Worm (Caenorhabditis elegans) whole organism, midembryonic: ENCODE data around the gene myo-3.

Source experiments
- T22C8.4 ChIP-seq: fragments of 200-800 bp; sonication (Bioruptor generic); IDR thresholded peaks from 2 replicates; pipeline ENCODE4 v1.3.6; 2022; ENCODE audit warnings: missing genetic modification characterization, missing compliant biosample characterization
- cog-1 ChIP-seq: sonication (generic microtip); optimal IDR thresholded peaks from 2 replicates; lab custom pipeline; 2016; ENCODE audit warnings: missing genetic modification characterization, missing compliant biosample characterization
- flt-1 ChIP-seq: fragments of 200-800 bp; sonication (Bioruptor generic); IDR thresholded peaks from 2 replicates; pipeline ENCODE4 v1.3.6; 2022; ENCODE audit warnings: missing genetic modification characterization, missing compliant biosample characterization
- klf-2 ChIP-seq: fragments of 200-800 bp; sonication (Bioruptor generic); conservative IDR thresholded peaks from 2 replicates; pipeline ENCODE4 v1.3.6; 2022; ENCODE audit warnings: missing genetic modification reagents, missing genetic modification characterization, missing compliant biosample characterization
- med-1 ChIP-seq: sonication (generic microtip); optimal IDR thresholded peaks from 2 replicates; lab custom pipeline; 2017; ENCODE audit warnings: missing genetic modification characterization, mild to moderate bottlenecking, missing compliant biosample characterization, antibody characterized with exemption, missing genetic modification reagents; ENCODE audit not compliant: insufficient read depth
- ref-1 ChIP-seq: fragments of 200-800 bp; sonication (Bioruptor generic); conservative IDR thresholded peaks from 2 replicates; pipeline ENCODE4 v1.3.6; 2022; ENCODE audit warnings: missing genetic modification reagents, missing genetic modification characterization, missing compliant biosample characterization
- tab-1 ChIP-seq: fragments of 200-800 bp; sonication (Bioruptor generic); IDR thresholded peaks from 2 replicates; pipeline ENCODE4 v1.3.6; 2022; ENCODE audit warnings: missing genetic modification characterization, missing compliant biosample characterization
- ztf-23 ChIP-seq: fragments of 200-800 bp; sonication (Bioruptor generic); IDR thresholded peaks from 2 replicates; pipeline ENCODE4 v1.3.6; 2022; ENCODE audit warnings: missing genetic modification reagents, missing genetic modification characterization, missing compliant biosample characterization
- ztf-29 ChIP-seq: fragments of 200-800 bp; sonication (Bioruptor generic); IDR thresholded peaks from 2 replicates; pipeline ENCODE4 v1.3.6; 2022; ENCODE audit warnings: missing genetic modification reagents, missing genetic modification characterization, missing compliant biosample characterization

The myo-3 gene

DNA sequence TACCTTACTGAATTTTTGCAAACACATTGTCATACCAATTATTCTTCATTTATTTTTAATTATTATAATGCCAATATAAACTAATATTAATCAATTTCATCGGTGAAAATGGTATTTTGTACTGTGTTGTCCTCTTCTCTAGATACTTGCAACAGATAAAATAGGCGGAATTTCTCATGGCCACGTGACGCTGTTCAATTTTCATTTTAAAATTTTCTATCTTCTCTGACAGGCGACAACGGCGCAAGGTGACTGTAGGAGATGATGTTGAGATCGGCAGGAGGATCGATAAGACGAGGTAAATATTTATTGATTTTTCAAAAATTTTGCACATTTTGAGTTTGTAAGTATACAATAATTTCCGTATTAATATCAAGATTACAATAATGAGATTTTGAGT is 39.9 kb downstream of the myo-3 start, which contains the start of gene ogdh-2:
Gene ogdh-2 (plus strand): TSS at position 233 of the 400 bp plus-strand sequence.
- TF ChIP-seq ref-1 (GFP tag; lab: Robert Waterston, UW) (no peak), ztf-29 (GFP tag; lab: Robert Waterston, UW) (no peak), T22C8.4 (no peak), ztf-23 (GFP tag; lab: Robert Waterston, UW) (no peak), flt-1 (GFP tag; lab: Robert Waterston, UW) (no peak), klf-2 (GFP tag; lab: Robert Waterston, UW) (no peak), med-1 (GFP tag; lab: Kevin White, UChicago) (no peak), tab-1 (GFP tag; lab: Robert Waterston, UW) (no peak), cog-1 (tag; lab: Kevin White, UChicago) (no peak)

DNA sequence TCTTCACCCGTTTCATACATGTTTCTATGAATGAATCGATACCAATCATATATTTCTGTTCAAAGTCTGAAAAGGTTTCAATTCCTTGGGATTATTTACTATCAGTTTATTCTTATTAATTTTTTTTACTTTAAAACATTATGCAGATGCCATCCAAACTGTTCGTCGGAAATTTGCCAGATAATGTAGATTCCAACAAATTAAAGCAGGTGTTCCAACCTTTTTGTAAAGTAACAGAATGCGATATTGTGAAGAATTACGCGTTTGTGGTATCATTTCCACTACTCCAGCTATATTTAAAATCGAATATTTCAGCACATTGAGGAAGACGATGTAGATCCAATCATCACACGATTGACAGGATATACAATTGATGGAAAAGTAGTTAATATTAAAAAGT is 42.0 kb downstream of the myo-3 start, which contains the start of gene rnp-1:
Gene rnp-1 (plus strand): TSS at position 145 of the 400 bp plus-strand sequence.
- TF ChIP-seq ztf-29 (GFP tag; lab: Robert Waterston, UW) (no peak), T22C8.4 (no peak), klf-2 (GFP tag; lab: Robert Waterston, UW) (no peak), tab-1 (GFP tag; lab: Robert Waterston, UW) (no peak), flt-1 (GFP tag; lab: Robert Waterston, UW) (no peak), med-1 (GFP tag; lab: Kevin White, UChicago) (no peak), cog-1 (tag; lab: Kevin White, UChicago) (no peak), ztf-23 (GFP tag; lab: Robert Waterston, UW) (no peak), ref-1 (GFP tag; lab: Robert Waterston, UW) (no peak)

DNA sequence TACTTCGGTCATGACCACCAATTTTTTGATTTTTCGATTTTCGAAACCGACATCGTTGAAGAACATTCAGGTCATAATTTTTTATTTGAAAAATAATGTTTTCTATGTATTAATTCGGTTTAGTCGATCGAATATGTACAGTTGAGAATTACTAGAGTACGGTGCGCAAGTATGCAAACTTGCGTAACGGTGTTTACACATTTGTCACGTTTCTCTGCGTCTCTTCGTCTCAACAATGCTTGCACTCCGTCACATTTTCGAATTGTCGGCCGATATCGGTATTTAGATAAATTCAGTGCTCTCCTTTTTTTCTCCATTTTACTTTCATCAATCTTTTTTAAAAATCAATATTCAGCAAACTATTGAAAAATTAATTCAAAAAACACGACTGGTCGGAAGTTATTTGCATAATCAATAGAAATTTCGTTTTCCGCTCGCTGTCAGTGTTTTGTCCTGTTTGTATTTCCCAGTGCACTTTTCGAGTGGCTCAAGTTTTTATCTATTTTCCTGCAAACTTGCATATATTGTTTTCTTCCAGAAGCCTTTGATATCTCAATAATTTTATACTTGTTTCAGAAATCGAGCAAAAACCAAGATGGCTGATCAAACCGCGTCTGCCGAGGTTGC is 43.1 kb downstream of the myo-3 start, which contains the start of gene dpy-30:
Gene dpy-30 (plus strand): TSS at position 577 of the 627 bp plus-strand sequence.
- TF ChIP-seq flt-1 (GFP tag; lab: Robert Waterston, UW) (no peak), tab-1 (GFP tag; lab: Robert Waterston, UW) (no peak), klf-2 (GFP tag; lab: Robert Waterston, UW) (no peak), ref-1 (GFP tag; lab: Robert Waterston, UW) (no peak), ztf-29 (GFP tag; lab: Robert Waterston, UW) (no peak), T22C8.4 (no peak), cog-1 (tag; lab: Kevin White, UChicago) (no peak), ztf-23 (GFP tag; lab: Robert Waterston, UW) (no peak), med-1 (GFP tag; lab: Kevin White, UChicago) (no peak)

DNA sequence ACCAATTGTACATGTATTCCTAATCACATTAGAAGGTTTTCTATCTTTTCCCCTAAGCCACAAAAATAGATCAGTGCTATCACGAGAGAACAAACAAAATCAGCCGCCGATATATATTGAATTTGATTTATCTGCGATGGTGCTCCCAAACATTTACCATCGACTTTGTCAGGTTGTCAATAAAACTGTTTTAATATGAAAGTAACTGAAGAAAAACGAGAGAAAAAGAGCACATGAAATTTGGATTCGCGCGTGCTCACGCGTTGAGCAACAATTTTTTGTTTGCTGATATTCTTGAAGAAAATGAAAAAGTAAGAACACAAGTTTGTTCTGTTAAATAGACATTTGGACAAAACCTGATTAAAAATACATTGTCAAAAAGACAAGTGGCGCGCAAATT is 45.3 kb downstream of the myo-3 start:
- TF ChIP-seq klf-2 (GFP tag; lab: Robert Waterston, UW) (no peak), T22C8.4 (no peak), ztf-23 (GFP tag; lab: Robert Waterston, UW) (no peak), tab-1 (GFP tag; lab: Robert Waterston, UW) (no peak), flt-1 (GFP tag; lab: Robert Waterston, UW) (no peak), ref-1 (GFP tag; lab: Robert Waterston, UW) (no peak), ztf-29 (GFP tag; lab: Robert Waterston, UW) (no peak), cog-1 (tag; lab: Kevin White, UChicago) (no peak), med-1 (GFP tag; lab: Kevin White, UChicago) (no peak)

DNA sequence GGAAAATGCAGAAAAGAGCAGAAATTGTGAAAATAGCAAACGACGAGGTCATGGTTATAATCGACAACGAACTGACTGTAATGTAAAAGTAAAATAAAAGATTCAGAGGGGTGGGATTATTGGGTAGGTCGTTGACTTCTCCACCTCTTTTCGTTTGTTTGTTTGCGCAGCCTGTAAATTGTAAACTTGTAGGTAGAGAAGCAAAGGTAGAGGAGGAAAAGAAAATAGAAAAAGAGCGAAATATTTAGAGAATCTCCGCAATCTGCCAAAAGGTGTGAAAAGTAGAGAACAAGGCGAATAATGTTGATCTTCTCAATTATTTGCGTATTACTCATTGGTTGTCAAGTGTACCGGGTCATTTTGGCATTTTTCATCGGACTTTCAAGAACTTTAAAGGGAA is 46.8 kb downstream of the myo-3 start, which contains the start of gene ZK863.8:
Gene ZK863.8 (minus strand): TSS at position 173 of the 400 bp plus-strand sequence.
- TF ChIP-seq ref-1 (GFP tag; lab: Robert Waterston, UW) (no peak), med-1 (GFP tag; lab: Kevin White, UChicago) (no peak), cog-1 (tag; lab: Kevin White, UChicago) (no peak), klf-2 (GFP tag; lab: Robert Waterston, UW) (no peak), flt-1 (GFP tag; lab: Robert Waterston, UW) (no peak), ztf-29 (GFP tag; lab: Robert Waterston, UW) (no peak), T22C8.4 (no peak), ztf-23 (GFP tag; lab: Robert Waterston, UW) (no peak), tab-1 (GFP tag; lab: Robert Waterston, UW) (no peak)

DNA sequence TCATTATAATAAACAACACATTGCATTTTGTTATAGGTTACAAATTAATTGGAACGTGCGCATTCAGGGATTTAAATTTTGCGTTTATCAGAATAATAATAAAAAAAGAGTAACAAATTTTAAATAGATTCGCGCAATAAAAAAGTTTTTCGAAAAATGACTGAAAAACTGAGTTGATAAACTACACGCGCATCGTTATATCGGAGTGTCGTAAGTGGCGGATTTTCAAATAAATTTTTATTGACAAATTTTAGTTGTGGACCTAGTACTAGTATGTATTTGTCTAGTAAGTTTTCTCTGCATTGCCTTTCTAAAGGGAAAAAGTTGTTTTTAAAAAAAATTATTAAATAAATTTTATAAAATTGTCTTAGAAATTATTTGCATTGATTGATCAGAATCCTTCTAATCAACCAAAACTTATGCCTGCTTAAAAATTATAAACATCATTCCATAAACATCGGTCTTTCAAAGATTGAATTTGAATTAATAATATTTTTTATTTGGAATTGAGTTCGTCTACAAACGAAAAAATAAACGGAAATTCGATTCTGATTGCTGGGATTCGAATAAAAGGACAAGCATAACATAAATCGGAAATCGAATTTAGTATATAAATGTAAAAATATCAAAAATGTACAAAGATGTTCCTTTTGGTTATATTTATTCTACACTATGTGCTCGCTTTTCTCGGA is 49.7 kb downstream of the myo-3 start, which contains the start of gene srd-4:
Gene srd-4 (plus strand): TSS at position 642 of the 692 bp plus-strand sequence.
- TF ChIP-seq med-1 (GFP tag; lab: Kevin White, UChicago): no peak

DNA sequence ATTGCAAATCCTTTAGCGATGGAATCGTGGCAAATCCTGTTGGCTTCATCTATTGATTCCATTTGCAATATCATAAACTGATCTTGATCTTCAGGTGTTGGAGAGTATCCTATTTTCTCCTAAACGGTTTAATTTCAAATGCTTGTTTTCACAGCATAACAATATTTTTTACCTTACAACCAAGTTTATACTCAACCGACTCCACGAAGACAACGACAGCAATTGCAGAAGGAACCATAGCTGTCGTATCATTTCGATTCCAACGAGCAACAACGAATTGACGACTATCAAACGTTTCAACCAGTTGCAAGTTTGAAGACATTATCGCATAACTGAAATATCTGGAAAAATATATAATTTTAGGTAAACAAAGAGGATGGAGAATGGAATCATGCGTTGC is 50.3 kb downstream of the myo-3 start, which contains the start of gene usip-1:
Gene usip-1 (minus strand): TSS at position 341 of the 400 bp plus-strand sequence.
- TF ChIP-seq flt-1 (GFP tag; lab: Robert Waterston, UW) (no peak), T22C8.4 (no peak), cog-1 (tag; lab: Kevin White, UChicago) (no peak), ref-1 (GFP tag; lab: Robert Waterston, UW) (no peak), klf-2 (GFP tag; lab: Robert Waterston, UW) (no peak), med-1 (GFP tag; lab: Kevin White, UChicago) (no peak), tab-1 (GFP tag; lab: Robert Waterston, UW) (no peak), ztf-29 (GFP tag; lab: Robert Waterston, UW) (no peak), ztf-23 (GFP tag; lab: Robert Waterston, UW) (no peak)

DNA sequence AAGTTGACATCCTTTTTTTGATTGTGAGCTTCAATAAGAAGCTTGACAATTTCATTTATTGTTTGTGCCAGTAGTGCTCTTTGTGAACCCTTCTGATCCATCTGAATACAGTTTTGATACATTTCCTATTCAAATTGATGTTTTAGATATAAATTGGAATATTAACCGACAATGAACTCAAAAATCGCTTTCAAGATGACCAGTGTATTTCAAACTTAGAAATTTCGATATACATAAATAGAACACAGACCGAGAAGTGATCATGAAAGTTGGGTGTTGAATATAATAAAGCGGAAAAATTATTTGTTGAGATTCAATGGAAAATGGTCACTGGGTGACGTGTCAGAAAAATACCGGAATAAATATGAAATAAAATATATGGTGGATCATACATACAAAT is 52.8 kb downstream of the myo-3 start, which contains the start of gene elpc-3:
Gene elpc-3 (minus strand): TSS at position 101 of the 400 bp plus-strand sequence.
- no peak for TF ChIP-seq med-1 (GFP tag; lab: Kevin White, UChicago)
- no peak for TF ChIP-seq ref-1 (GFP tag; lab: Robert Waterston, UW)
- no peak for TF ChIP-seq ztf-29 (GFP tag; lab: Robert Waterston, UW)
